Worm (Caenorhabditis elegans): ENCODE results near the gene lin-33.

DNA sequence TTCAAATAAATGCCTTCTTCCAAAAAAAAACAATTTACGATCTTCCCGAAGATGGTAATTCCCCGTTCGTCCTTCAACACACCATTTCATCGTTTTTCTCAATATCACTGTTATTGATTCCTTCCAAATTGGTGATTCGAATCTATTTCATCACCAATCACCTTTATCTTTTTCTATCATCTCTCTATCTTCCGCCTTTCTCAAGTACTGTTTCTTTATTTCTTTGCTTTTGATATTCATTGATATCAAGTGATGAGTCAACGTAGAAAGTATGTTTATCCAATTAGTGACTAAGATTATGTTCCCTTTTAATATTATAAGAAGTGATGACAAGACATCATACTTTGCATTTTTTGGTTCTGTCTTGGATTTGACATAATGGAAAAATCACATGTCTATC, 6.2 kb upstream of the lin-33 start:
- TF ChIP-seq lin-15B (tag; optimal IDR thresholded peaks at IDR 0.05) (no peak), hlh-17 (GFP tag; optimal IDR thresholded peaks at IDR 0.05; ENCODE audit: borderline replicate concordance) (no peak), snu-23 (GFP tag; optimal IDR thresholded peaks at IDR 0.05) (no peak), lir-3 (tag; optimal IDR thresholded peaks at IDR 0.05; ENCODE audit: poor library complexity) (no peak), nhr-12 (tag; optimal IDR thresholded peaks at IDR 0.05) (no peak)

All from whole organism, L1 larva.